Fruit fly (Drosophila melanogaster) ovary, adult (tissue): Measurements from ENCODE around the gene comm2.

Experiments used
- CG17801 ChIP-seq: fragments of 200-800 bp; optimal IDR thresholded peaks from 2 replicates; lab custom pipeline; 2019; ENCODE audit warnings: missing biosample characterization, mild to moderate bottlenecking, missing genetic modification characterization, moderate library complexity; ENCODE audit not compliant: partially characterized antibody

Gene comm2

DNA sequence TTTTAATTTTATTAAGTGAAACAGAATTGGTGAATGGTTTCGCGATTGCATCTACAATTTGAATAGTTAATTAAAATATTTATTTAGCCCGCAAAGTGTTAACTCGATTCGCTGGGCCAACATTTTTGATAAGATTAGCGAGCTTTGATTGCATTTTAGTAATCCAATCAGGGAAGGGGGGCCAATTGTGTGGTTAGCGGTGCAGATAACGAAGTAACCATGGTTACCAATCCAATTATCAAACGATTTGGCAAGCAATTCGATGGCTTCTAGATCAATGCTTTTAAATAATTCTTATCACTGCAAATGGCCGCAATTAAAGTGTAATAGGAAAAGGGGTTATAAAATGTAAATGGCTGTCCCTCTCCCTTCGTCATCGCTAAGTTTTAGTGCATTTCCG lies 7.3 kb downstream of the comm2 start:
- no peak for TF ChIP-seq CG17801 (GFP tag; lab: Kevin White, UChicago)

DNA sequence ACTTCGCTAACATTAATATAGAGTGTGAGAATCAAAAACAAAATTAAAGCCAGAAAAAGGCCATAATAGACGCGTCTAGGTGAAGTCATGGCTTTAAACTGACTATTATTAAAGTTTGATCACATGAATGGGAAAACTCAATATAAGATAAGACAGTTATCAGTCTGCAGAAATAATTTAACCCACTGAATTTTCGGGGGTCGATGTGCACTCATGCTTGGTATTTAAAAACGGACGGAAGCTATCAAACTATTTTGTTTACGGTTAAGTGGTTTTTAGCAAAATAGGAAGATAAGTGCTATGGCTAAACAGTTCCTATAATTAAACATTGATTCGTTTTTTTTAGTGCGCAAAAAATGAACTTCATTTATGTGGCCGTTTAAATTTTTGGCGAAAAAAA lies 7.7 kb downstream of the comm2 start, which contains the start of gene CG34451:
TSS of gene CG34451 (minus strand) at position 101 of the 400 bp plus-strand sequence.
- TF ChIP-seq CG17801 (GFP tag; lab: Kevin White, UChicago) = no peak

DNA sequence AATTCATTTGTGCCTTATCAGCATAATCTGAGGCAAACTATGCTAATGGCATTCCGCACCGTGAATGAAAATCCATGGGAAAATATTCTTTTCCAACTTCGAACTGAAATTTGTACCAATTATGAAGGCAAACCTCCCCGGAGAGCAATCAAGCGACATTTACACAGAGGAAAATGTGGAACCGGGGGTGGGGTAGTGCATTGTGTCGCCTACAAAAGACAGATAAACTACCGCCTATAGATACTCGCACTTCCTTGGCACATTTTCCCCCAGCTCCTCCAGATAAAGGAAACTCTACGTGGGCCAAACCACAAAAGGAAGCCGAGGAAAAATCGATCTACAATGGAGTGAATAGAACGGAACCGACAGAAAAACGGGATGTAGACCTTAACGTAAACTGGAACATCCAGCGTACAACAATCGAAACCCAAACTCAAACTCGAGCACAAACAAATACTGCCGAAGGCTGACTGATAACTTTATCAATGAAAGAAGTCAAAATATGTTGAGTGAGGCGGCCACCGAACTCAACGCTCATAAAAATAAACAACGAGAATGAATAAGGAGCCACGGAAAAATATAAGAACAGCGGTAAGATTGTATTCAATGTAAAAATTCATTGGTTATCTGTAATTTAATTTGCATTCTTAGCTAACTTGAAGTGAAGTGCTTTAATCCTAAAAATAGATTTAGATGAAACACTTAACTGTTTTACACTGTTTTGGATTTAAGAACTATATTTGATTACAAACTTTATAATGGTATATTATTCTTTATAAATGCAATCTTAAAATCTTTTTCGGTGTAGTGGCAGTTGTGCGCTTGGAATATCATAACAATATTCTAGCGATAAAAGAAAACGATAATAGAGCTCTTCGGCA lies 8.7 kb downstream of the comm2 start:
- TF ChIP-seq CG17801 (GFP tag; lab: Kevin White, UChicago) = no peak

DNA sequence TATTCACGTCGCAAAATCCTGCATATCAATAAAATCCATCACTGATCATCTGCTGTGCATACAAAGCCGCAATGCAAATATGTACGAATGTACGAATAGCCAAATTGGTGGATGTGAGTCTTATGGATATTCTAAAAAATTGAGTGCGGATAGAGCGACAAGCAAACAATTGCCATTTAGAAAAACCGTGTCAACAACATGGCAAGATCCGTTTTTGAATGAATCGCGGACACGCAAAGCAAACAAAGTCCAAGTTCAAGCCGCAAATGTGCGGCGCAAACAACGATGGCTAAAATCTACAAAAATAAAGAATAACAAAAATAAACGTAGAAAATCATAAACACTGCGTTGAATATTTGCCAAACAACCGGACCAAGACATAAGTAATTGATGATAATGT lies 10.1 kb downstream of the comm2 start:
- no peak for TF ChIP-seq CG17801 (GFP tag; lab: Kevin White, UChicago)

DNA sequence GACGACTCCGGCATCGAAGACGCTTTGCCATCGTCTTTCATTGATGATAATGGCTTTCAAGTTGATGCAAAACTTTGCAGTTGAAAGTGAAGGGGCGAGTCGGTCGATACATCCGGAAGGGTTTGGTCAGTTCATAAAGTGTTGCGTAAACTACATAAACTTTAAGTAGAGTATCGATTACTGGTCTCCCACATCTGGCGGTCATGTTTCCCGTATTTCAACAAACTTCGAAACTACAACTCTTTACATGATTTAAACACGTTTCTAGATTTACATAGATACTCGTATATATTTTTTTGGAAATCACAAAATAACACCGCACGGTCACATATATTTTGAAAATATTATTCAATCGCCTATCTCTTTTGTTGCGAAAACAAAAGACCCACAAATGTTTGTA lies 11.8 kb downstream of the comm2 start, which contains the start of gene CG34452:
TSS of gene CG34452 (minus strand) at position 101 of the 400 bp plus-strand sequence.
- TF ChIP-seq CG17801 (GFP tag; lab: Kevin White, UChicago) = no peak

DNA sequence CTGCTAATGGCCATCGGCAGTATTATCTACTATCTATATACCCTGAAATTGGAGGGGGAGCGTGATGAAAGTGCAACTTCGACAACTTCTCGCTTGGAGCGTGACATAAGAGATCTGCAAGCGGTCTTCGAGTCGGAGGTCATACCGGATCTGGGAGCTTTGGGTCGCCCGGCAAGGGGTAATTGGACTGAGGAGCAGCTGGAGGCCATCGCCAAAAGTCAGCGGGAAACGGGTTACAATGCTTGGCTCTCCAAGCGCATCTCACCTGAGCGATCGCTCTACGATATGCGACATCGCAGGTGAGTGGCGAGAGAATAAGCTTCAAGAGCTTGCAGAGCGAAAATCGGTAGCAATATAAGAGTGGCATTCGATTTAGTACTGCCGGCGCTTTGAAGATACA lies 15.6 kb downstream of the comm2 start:
- TF ChIP-seq CG17801 (GFP tag; lab: Kevin White, UChicago) = no peak

DNA sequence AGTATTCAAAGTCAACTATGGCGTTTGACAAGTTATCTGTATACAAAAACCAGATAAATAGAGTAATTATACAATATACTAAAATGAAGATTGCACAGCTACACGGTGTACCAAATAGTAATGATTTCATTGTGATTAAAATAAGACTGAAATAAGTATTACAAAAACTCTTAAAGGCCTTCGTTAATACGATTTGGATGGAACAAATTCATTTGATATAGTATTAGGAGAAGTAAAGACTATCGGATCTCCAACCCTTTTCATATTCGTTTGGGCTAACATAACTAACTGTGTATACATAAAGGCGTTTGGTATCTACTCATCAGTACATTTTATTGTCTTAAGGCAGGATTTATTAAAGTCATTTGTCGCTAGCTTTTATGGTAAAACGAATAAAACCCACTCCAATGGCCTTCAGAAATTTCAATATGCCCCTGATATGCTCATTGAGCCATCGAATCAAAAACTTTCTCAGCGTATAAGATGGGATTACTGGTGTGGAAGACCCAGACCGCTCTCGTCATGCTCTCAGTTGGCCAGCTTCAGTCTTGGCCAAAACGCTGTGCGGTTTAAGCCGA lies 16.2 kb downstream of the comm2 start, which contains the start of the genes CG7579 and Pgant8:
TSS of gene CG7579 (minus strand) at position 101 of the 578 bp plus-strand sequence.
TSS of gene Pgant8 (plus strand) at position 528 of the 578 bp plus-strand sequence.
- TF ChIP-seq CG17801 (GFP tag; lab: Kevin White, UChicago) = no peak

DNA sequence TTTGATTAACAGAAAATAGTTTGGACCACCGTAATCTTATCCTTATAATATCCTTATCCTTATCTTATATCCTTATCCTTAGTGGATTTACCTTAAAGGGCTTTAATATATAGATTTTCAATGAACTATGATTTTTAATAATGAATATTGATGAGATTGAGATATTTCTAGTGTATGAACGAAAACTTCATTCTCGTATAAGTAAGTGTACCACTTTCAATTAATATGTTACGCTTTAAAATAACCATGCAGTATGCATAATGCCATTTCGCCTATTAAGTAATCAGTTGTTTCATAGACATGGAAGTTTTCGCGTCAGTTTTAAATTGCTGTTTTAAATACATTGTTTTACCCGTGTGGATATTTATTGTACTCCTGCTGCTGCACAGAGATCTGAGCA lies 20.2 kb downstream of the comm2 start, which contains the start of gene CG7304:
TSS of gene CG7304 (plus strand) at position 301 of the 400 bp plus-strand sequence.
- no peak for TF ChIP-seq CG17801 (GFP tag; lab: Kevin White, UChicago)

DNA sequence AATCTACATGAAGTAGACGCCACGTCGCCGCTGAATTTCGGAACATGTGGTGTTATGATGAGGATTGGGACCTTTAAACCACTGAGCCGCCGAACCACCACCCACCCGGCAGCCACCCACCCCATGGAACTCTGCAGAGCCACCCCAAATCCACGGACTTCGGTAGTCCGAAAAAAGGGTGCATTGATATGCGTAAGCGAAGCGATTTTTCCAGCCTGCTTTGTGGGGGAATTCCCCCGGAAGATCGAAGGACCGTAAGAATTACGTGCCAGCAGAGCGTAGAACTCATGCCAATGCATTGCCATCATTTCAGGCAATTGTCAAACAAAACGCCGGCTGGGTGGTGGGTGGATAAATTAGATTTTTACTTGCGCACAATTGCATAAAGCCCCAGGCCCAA lies 21.4 kb downstream of the comm2 start:
- no peak for TF ChIP-seq CG17801 (GFP tag; lab: Kevin White, UChicago)

DNA sequence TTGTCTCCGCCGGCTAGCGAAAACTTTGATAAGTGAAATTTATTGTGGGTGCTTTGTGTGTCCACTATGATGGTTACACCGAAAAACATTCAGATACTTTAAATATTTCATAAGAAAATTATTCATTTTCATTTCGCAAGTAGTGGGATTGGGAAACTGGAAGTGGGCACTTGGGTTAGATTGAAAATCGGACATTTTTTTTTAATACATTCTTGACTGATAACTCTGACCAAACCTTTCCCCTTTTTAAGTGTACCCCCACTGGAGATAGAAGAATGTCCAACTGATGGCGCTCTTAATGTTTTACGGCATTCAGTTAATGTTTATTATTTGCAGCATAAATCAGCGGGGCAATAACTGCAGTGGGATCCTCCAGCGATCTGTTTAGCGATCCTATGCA lies 22.0 kb downstream of the comm2 start:
- no peak for TF ChIP-seq CG17801 (GFP tag; lab: Kevin White, UChicago)

DNA sequence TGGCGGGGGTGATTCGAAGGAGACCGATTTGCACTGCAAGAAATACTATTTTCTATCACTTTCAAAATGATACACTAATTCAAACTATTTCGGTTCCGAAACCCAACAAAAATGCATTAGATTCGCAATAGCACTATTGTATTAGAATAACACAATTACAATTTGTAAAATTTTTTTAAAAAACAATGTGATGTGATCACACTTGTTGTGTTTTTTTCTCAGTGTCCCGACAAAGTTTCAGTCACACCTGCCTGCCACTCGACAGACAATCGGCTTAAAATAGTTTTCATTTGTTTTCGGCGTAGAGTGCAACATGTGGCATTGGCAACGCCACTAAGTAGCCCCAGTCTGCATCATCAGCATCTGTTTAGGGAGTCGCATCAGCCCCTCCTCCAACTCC lies 24.5 kb downstream of the comm2 start:
- no peak for TF ChIP-seq CG17801 (GFP tag; lab: Kevin White, UChicago)

DNA sequence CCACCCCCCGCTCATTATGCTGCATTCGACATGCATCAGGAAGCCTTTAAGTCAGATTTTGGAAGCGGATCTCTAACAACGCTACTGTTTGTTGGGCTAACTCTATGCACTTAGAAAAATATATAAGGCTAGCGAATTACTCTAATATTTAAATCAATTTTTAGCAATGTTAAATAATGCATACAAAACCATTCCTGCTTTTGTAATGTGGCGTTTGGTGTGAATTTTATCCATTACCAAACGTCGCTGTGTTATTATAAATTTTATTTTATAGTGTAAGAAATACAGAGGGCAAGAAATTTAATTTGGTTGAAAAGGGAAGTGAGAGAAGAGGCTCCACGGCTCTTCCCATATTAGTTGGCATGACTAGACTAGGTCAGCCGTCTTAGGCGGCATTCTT lies 26.9 kb downstream of the comm2 start:
- TF ChIP-seq CG17801 (GFP tag; lab: Kevin White, UChicago) = no peak

DNA sequence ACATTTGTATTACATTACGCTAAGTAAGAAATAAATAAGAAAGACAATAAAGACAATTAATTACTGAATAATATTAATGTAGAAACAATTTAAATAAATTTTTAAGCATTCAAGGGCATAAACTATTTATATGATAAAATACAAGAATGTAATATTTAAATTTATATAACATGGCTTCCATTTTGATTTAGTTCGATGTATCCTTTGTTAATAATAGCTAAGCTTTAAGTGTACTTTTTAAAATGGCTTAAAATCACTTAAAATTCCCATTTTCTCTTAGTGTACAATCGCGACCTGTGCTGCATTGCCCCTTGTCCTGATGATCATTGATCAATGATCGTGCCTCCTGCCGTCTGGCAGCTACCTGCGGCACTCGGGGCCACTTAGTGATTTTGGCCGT lies 29.2 kb downstream of the comm2 start:
- TF ChIP-seq CG17801 (GFP tag; lab: Kevin White, UChicago) = no peak

DNA sequence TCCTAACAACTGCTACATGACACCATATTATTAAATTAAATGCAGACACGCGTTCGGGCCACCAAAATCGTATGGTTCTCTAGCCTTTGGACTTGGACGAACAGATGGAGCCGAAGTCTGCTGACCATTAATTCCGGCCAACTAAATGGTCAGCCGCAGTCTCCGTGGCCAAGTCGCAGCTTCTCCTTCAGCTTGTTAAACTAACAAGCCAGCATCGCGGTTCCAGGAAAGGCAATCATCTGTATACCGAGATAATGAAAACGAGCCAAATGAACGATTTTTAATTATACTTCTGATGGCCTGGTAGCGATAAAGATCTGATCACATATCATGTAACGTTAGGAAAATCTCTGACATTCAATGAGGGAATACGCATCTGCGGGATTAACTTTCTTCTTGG lies 29.7 kb downstream of the comm2 start:
- TF ChIP-seq CG17801 (GFP tag; lab: Kevin White, UChicago) = no peak

DNA sequence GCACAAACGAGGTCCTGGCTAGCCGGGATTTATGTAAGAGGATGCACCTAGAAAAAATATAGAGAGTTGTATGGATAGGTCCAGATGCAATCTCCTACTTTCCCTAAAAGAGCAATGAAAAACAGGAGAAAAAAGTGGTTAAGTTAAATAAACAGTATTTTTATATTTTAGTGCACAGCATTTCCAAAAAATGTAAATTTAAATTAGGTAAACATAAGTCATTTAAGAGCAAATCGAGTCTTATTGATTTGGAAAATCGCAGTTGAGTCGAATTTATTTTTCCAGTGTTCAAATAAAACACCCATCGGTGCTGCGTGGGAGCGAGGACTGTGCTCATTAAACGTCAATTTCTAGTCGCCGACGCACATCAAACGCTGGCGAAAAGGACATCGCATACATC lies 33.9 kb downstream of the comm2 start:
- TF ChIP-seq CG17801 (GFP tag; lab: Kevin White, UChicago) = no peak
